Fruit fly (Drosophila melanogaster): ENCODE measurements around the gene Sf3b6.

Sf3b6 gene

DNA sequence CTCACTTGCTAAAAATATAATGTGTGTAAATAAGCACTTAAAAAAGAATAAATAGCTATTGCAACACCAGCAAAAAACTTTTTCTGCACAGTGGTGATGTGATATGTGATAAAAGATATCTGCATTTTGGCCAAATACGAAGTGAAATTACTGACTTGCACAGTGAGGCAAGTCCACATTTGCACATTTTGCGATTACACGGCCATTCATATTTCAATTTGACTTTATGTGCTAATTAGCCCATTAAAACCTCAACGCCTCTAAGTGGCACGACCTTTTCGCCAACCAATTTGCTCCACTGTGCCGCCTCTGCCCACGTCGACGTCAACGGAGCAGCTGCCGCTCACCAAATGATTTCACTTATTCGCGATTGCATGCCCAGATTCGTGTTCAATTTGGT lies 27.2 kb upstream of the Sf3b6 start, which contains the start of gene CG33946 (continued):
- TF ChIP-seq CG7368 (GFP tag; optimal IDR thresholded peaks at IDR 0.05) (peak; percentile 39), CG6808 (GFP tag; optimal IDR thresholded peaks at IDR 0.05) (no peak), CG16779 (tag; optimal IDR thresholded peaks at IDR 0.05) (no peak), Hr39 (GFP tag; optimal IDR thresholded peaks at IDR 0.05) (peak; percentile 85), CG8119 (GFP tag; IDR thresholded peaks at IDR 0.05) (peak; percentile 51; the same call in 1 of the 3 replicates), fd59A (GFP tag; optimal IDR thresholded peaks at IDR 0.05) (no peak), Eip93F (GFP tag; optimal IDR thresholded peaks at IDR 0.05) (no peak), CG32006 (GFP tag; optimal IDR thresholded peaks at IDR 0.05) (peak; percentile 74), CG4318 (GFP tag; optimal IDR thresholded peaks at IDR 0.05) (peak; percentile 40), CG11294 (GFP tag; IDR thresholded peaks at IDR 0.05) (peak; percentile 71), CG31627 (GFP tag; optimal IDR thresholded peaks at IDR 0.05) (peak; percentile 86)

DNA sequence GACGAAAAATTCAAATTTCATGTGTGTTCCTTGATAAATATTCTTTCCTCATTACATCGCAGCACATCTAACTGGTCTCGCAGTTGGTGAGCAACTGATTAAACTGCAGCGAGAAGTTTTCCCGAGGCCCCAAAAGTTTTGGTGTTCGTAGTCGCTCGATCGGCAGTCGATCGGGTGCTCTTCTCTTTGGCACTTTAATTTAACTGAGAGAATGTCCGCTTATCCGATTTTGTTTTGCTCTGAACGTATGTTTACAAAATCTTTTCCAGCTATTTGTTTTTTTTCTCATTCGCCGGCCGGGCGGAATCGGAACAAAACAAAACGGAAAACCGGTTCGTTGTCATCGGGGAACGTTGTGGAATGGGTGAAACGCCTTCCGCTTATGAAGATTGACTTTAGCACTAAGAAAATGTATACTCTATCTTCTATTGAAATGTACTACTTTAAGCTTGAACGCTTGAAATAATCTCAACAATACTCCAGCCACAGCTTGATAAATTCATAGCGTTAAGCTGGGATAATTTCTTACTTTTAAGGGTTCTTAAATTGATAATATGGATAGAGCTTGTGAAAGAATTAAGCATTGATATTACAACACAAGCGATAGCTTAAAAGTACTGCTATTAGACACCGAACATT lies 25.7 kb upstream of the Sf3b6 start:
- TF ChIP-seq CG4318 (GFP tag; optimal IDR thresholded peaks at IDR 0.05) = no peak
- peak; percentile 21 for TF ChIP-seq Ets96B (tag; optimal IDR thresholded peaks at IDR 0.05)
- TF ChIP-seq spab (GFP tag; optimal IDR thresholded peaks at IDR 0.05) = peak; percentile 18
- no peak for TF ChIP-seq CG11762 (GFP tag; optimal IDR thresholded peaks at IDR 0.05; ENCODE audit: insufficient read depth)
- TF ChIP-seq Lpt (GFP tag; optimal IDR thresholded peaks at IDR 0.05) = no peak
- TF ChIP-seq CG3919 (GFP tag; optimal IDR thresholded peaks at IDR 0.05) = no peak
- TF ChIP-seq CG7368 (GFP tag; optimal IDR thresholded peaks at IDR 0.05) = no peak
- no peak for TF ChIP-seq dac (GFP tag; optimal IDR thresholded peaks at IDR 0.05)
- TF ChIP-seq CG11902 (GFP tag; optimal IDR thresholded peaks at IDR 0.05) = no peak
- no peak for TF ChIP-seq Met (GFP tag; optimal IDR thresholded peaks at IDR 0.05)
- no peak for TF ChIP-seq Smox (GFP tag; optimal IDR thresholded peaks at IDR 0.05)
- TF ChIP-seq CG1621 (tag; optimal IDR thresholded peaks at IDR 0.05) = peak; percentile 61
- no peak for TF ChIP-seq CG6792 (GFP tag; optimal IDR thresholded peaks at IDR 0.05)
- TF ChIP-seq Ets21C (GFP tag; optimal IDR thresholded peaks at IDR 0.05) = no peak
- TF ChIP-seq CG6163 (GFP tag; IDR thresholded peaks at IDR 0.05) = peak; percentile 71; the same call in 2 of the 3 replicates
- no peak for TF ChIP-seq svp (GFP tag)
- TF ChIP-seq eg (GFP tag; IDR thresholded peaks at IDR 0.05) = peak; percentile 45; the same call in 1 of the 3 replicates
- TF ChIP-seq vri (GFP tag; optimal IDR thresholded peaks at IDR 0.05) = no peak
- TF ChIP-seq CG34406 (GFP tag; optimal IDR thresholded peaks at IDR 0.05) = no peak
- TF ChIP-seq Hr4 (GFP tag; optimal IDR thresholded peaks at IDR 0.05) = no peak
- TF ChIP-seq CG15336 (GFP tag; IDR thresholded peaks at IDR 0.05) = peak; percentile 66; the same call in 1 of the 2 replicates
- TF ChIP-seq fkh (GFP tag; optimal IDR thresholded peaks at IDR 0.05) = peak; percentile 81
- TF ChIP-seq acj6 (GFP tag; optimal IDR thresholded peaks at IDR 0.05) = no peak
- peak; percentile 14 for TF ChIP-seq dsx (GFP tag; optimal IDR thresholded peaks at IDR 0.05; ENCODE audit: poor library complexity, severe bottlenecking)
- peak; percentile 8 for TF ChIP-seq Sox102F (GFP tag; optimal IDR thresholded peaks at IDR 0.05)
- no peak for TF ChIP-seq lz (GFP tag; optimal IDR thresholded peaks at IDR 0.05)
- TF ChIP-seq esn (GFP tag; optimal IDR thresholded peaks at IDR 0.05) = no peak
- TF ChIP-seq Blimp-1 (GFP tag; optimal IDR thresholded peaks at IDR 0.05) = no peak
- no peak for TF ChIP-seq OdsH (GFP tag; optimal IDR thresholded peaks at IDR 0.05)
- peak; percentile 9 for TF ChIP-seq CG10669 (GFP tag; optimal IDR thresholded peaks at IDR 0.05)
- TF ChIP-seq CG8319 (GFP tag; optimal IDR thresholded peaks at IDR 0.05) = no peak
- no peak for TF ChIP-seq Sox15 (GFP tag; optimal IDR thresholded peaks at IDR 0.05)
- TF ChIP-seq pdm3 (GFP tag; optimal IDR thresholded peaks at IDR 0.05) = no peak
- TF ChIP-seq CG9139 (GFP tag; optimal IDR thresholded peaks at IDR 0.05) = peak; percentile 55
- no peak for TF ChIP-seq CG10631 (GFP tag; optimal IDR thresholded peaks at IDR 0.05)
- TF ChIP-seq cyc (GFP tag; optimal IDR thresholded peaks at IDR 0.05) = no peak
- TF ChIP-seq CG32006 (GFP tag; optimal IDR thresholded peaks at IDR 0.05) = no peak
- peak; percentile 64 to 66 for TF ChIP-seq ss (GFP tag; optimal IDR thresholded peaks at IDR 0.05)
- no peak for TF ChIP-seq fd85E (GFP tag; optimal IDR thresholded peaks at IDR 0.05)
- no peak for TF ChIP-seq fd59A (GFP tag; optimal IDR thresholded peaks at IDR 0.05)
- TF ChIP-seq CG6808 (GFP tag; optimal IDR thresholded peaks at IDR 0.05) = peak; percentile 45
- no peak for TF ChIP-seq Eip93F (GFP tag; optimal IDR thresholded peaks at IDR 0.05)
- no peak for TF ChIP-seq achi (GFP tag; optimal IDR thresholded peaks at IDR 0.05)
- peak; percentile 25 for TF ChIP-seq Eip78C (GFP tag)
